Worm (Caenorhabditis elegans): Measurements from ENCODE around the gene lsm-7.

lsm-7 gene

DNA sequence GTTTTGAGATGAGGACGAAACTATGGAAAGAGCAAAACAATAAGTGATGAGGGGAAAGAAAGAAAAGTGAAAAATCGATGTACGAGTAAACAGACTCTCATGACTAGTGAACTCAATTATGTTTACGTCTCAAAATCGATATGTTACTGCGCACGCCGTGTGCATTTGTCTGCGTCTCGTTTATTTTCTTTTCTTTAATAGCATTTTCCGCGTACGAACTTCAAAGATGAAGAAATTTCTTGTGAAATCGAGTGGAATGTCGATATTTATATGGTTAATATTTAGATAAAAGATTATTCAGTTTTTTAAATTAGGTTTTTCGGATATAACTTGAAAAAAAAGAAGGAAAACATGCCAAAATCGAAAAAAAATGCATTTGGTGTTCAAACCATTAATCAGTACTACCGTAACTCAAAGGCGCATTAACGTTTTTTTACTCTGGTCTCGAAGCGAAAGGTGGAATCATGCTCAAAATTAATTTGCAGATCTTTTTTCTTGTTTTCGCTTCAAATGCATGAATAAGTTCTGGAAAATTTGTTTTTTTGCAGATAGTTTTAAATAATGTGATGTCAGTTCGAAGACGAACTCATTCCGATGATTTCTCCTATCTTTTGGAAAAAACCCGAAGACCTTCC, 3.7 kb downstream of the lsm-7 start, which contains the start of gene fic-1 (continued):
- TF ChIP-seq daf-16 (GFP tag; optimal IDR thresholded peaks at IDR 0.05) (peak in 1 of 2 experiments; percentile 26), daf-16 (tag; optimal IDR thresholded peaks at IDR 0.05) (peak; percentile 94), egl-43 (GFP tag; IDR thresholded peaks at IDR 0.05) (no peak), lin-15B (tag; optimal IDR thresholded peaks at IDR 0.05) (no peak), T26A8.4 (GFP tag; IDR thresholded peaks at IDR 0.05) (no peak), zip-11 (GFP tag; IDR thresholded peaks at IDR 0.05) (no peak), nhr-237 (tag; optimal IDR thresholded peaks at IDR 0.05) (no peak), fkh-10 (GFP tag; optimal IDR thresholded peaks at IDR 0.05) (peak; percentile 95), T20F7.1 (GFP tag; optimal IDR thresholded peaks at IDR 0.05) (peak; percentile 56), arid-1 (GFP tag; conservative IDR thresholded peaks at IDR 0.05) (no peak), skn-1 (tag; optimal IDR thresholded peaks at IDR 0.05) (no peak), unc-62 (GFP tag; optimal IDR thresholded peaks at IDR 0.05 in 1 of 2) (peak in 1 of 2 experiments; percentile 67), unc-62 (tag; optimal IDR thresholded peaks at IDR 0.05) (no peak), mdt-29 (GFP tag; IDR thresholded peaks at IDR 0.05) (no peak), lin-1 (GFP tag; IDR thresholded peaks at IDR 0.05) (no peak), hif-1 (tag; optimal IDR thresholded peaks at IDR 0.05) (peak in 1 of 2 experiments; percentile 26), ceh-62 (tag; optimal IDR thresholded peaks at IDR 0.05) (no peak), pqm-1 (tag; optimal IDR thresholded peaks at IDR 0.05) (no peak), F44E2.7 (GFP tag; IDR thresholded peaks at IDR 0.05) (no peak), Y105C5A.15 (GFP tag; IDR thresholded peaks at IDR 0.05) (no peak), spr-1 (tag; optimal IDR thresholded peaks at IDR 0.05) (no peak), egl-27 (tag; optimal IDR thresholded peaks at IDR 0.05) (no peak)

- no peak for TF ChIP-seq spr-3 (GFP tag; optimal IDR thresholded peaks at IDR 0.05)
- no peak for TF ChIP-seq ctbp-1 (GFP tag; IDR thresholded peaks at IDR 0.05)
- TF ChIP-seq Y105C5A.15 (GFP tag; IDR thresholded peaks at IDR 0.05) = no peak
- no peak for TF ChIP-seq nhr-111 (GFP tag; optimal IDR thresholded peaks at IDR 0.05)
- no peak for TF ChIP-seq ceh-20 (GFP tag; IDR thresholded peaks at IDR 0.05)
- TF ChIP-seq ZK546.5 (tag; optimal IDR thresholded peaks at IDR 0.05) = no peak
- no peak for TF ChIP-seq mxl-2 (GFP tag; conservative IDR thresholded peaks at IDR 0.05)
Observed at ce11 chrIV:10948797-10949196, 15.5 kb downstream of the lsm-7 start, which contains the start of gene Y69E1A.1. Gene Y69E1A.1, minus strand, starts transcription at chrIV:10948897.

ce11 chrIV:10949510-10949909, 16.2 kb downstream of the lsm-7 start, which contains the start of gene nsph-3.1:
Gene nsph-3.1, plus strand, starts transcription at chrIV:10949810.
- TF ChIP-seq mes-2 (tag; optimal IDR thresholded peaks at IDR 0.05; ENCODE audit: poor library complexity, severe bottlenecking) = no peak
- no peak for TF ChIP-seq vab-7 (GFP tag; IDR thresholded peaks at IDR 0.05)
- no peak for TF ChIP-seq arid-1 (GFP tag; conservative IDR thresholded peaks at IDR 0.05)
- no peak for TF ChIP-seq ceh-20 (GFP tag; IDR thresholded peaks at IDR 0.05)
- no peak for TF ChIP-seq ceh-82 (tag; optimal IDR thresholded peaks at IDR 0.05)
- no peak for TF ChIP-seq daf-8 (GFP tag; IDR thresholded peaks at IDR 0.05)
- TF ChIP-seq lin-38 (GFP tag; IDR thresholded peaks at IDR 0.05) = no peak
- no peak for TF ChIP-seq fos-1 (tag; optimal IDR thresholded peaks at IDR 0.05)
- TF ChIP-seq zip-11 (GFP tag; IDR thresholded peaks at IDR 0.05) = no peak
- TF ChIP-seq cey-2 (tag; optimal IDR thresholded peaks at IDR 0.05; ENCODE audit: borderline replicate concordance, insufficient read depth) = no peak
- TF ChIP-seq sdz-12 (GFP tag; optimal IDR thresholded peaks at IDR 0.05) = no peak
- TF ChIP-seq tag-97 (GFP tag; IDR thresholded peaks at IDR 0.05) = no peak
- TF ChIP-seq dmd-8 (GFP tag; IDR thresholded peaks at IDR 0.05) = no peak
- no peak for TF ChIP-seq Y5F2A.4 (GFP tag; optimal IDR thresholded peaks at IDR 0.05)
- no peak for TF ChIP-seq spr-1 (tag; optimal IDR thresholded peaks at IDR 0.05)
- no peak for TF ChIP-seq mxl-3 (GFP tag; optimal IDR thresholded peaks at IDR 0.05)
- no peak for TF ChIP-seq egl-43 (GFP tag; IDR thresholded peaks at IDR 0.05)
- no peak for TF ChIP-seq snpc-4 (tag; optimal IDR thresholded peaks at IDR 0.05)

Data from whole organism, L4 larva.